Comparison of ENCODE assay signal across 3 worm cellular contexts in the genomic region with DNA sequence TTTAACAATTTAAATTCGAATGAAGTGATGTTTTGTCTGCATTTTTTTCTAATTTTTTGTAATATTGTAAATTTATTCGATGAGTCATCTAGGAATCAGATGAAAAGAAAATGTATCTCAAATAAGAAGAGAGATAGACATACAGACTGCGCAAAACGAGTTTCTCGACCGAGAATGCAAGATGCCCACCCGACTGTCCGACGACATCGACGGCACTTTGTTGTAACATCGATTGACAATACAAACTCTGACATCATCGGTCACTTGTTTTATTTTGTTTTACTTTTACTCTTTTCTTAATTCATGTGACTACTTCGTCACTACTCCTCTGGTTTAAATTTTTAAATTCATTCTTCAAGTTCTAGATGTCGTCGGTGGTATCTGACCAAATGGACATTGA.
TF ChIP-seq lines count a peak whose summit lies in the region.

Gene sta-2, plus strand, starts transcription at position 349 of the 400 bp plus-strand sequence.

TF ChIP-seq in whole organism, L1 larva, 84 proteins besides CTCF, POLR2A, EP300 and RAD21 (continued from another document):
- peak; percentile 47 for TF ChIP-seq tbx-2 (tag; optimal IDR thresholded peaks at IDR 0.05; lab: Kevin White, UChicago)
- TF ChIP-seq fkh-8 (tag; optimal IDR thresholded peaks at IDR 0.05; lab: Kevin White, UChicago) = no peak
- peak; percentile 86 for TF ChIP-seq blmp-1 (tag; optimal IDR thresholded peaks at IDR 0.05; lab: Kevin White, UChicago)
- no peak for TF ChIP-seq dpl-1 (GFP tag; optimal IDR thresholded peaks at IDR 0.05; lab: Kevin White, UChicago)
- peak; percentile 69 for TF ChIP-seq lin-14 (GFP tag; optimal IDR thresholded peaks at IDR 0.05; lab: Kevin White, UChicago)
- TF ChIP-seq ama-1 (optimal IDR thresholded peaks at IDR 0.05; lab: Kevin White, UChicago) = no peak
- TF ChIP-seq nhr-90 (tag; optimal IDR thresholded peaks at IDR 0.05; lab: Kevin White, UChicago; ENCODE audit: poor library complexity) = peak; percentile 26
- TF ChIP-seq tlp-1 (tag; optimal IDR thresholded peaks at IDR 0.05; lab: Kevin White, UChicago) = no peak
- no peak for TF ChIP-seq irx-1 (tag; optimal IDR thresholded peaks at IDR 0.05; lab: Kevin White, UChicago)
- TF ChIP-seq efl-1 (optimal IDR thresholded peaks at IDR 0.05; lab: Kevin White, UChicago) = no peak
- TF ChIP-seq efl-1 (GFP tag; optimal IDR thresholded peaks at IDR 0.05 in 1 of 2; lab: Kevin White, UChicago) = peak in 1 of 2 experiments; percentile 64
- peak in 1 of 2 experiments; percentile 61 for TF ChIP-seq mdl-1 (tag; optimal IDR thresholded peaks at IDR 0.05; lab: Kevin White, UChicago)
- TF ChIP-seq vab-15 (tag; optimal IDR thresholded peaks at IDR 0.05; lab: Kevin White, UChicago) = no peak
- no peak for TF ChIP-seq nhr-12 (tag; optimal IDR thresholded peaks at IDR 0.05; lab: Kevin White, UChicago)
TF ChIP-seq in whole organism, L1 larva: peak in this region for 16.

TF ChIP-seq in whole organism, L2 larva, 48 proteins besides CTCF, POLR2A, EP300 and RAD21 (continued from another document):
- TF ChIP-seq sma-3 (GFP tag; optimal IDR thresholded peaks at IDR 0.05; lab: Kevin White, UChicago) (peak; percentile 72), R02D3.7 (tag; optimal IDR thresholded peaks at IDR 0.05; lab: Kevin White, UChicago) (no peak), snpc-4 (tag; optimal IDR thresholded peaks at IDR 0.05; lab: Kevin White, UChicago) (no peak), blmp-1 (tag; optimal IDR thresholded peaks at IDR 0.05; lab: Kevin White, UChicago; ENCODE audit: insufficient read depth) (peak; percentile 80), ztf-4 (tag; optimal IDR thresholded peaks at IDR 0.05; lab: Kevin White, UChicago) (peak; percentile 36), lsy-2 (tag; optimal IDR thresholded peaks at IDR 0.05; lab: Kevin White, UChicago) (no peak), gmeb-1 (tag; optimal IDR thresholded peaks at IDR 0.05; lab: Kevin White, UChicago) (peak; percentile 42), nhr-23 (tag; optimal IDR thresholded peaks at IDR 0.05; lab: Kevin White, UChicago) (no peak), mdl-1 (tag; optimal IDR thresholded peaks at IDR 0.05; lab: Kevin White, UChicago) (no peak), unc-39 (tag; optimal IDR thresholded peaks at IDR 0.05; lab: Kevin White, UChicago) (no peak), unc-55 (GFP tag; optimal IDR thresholded peaks at IDR 0.05; lab: Kevin White, UChicago) (no peak), mab-5 (tag; optimal IDR thresholded peaks at IDR 0.05; lab: Kevin White, UChicago) (no peak), aly-2 (tag; optimal IDR thresholded peaks at IDR 0.05; lab: Kevin White, UChicago) (no peak), nhr-129 (tag; optimal IDR thresholded peaks at IDR 0.05; lab: Kevin White, UChicago) (peak; percentile 39), unc-62 (GFP tag; optimal IDR thresholded peaks at IDR 0.05; lab: Kevin White, UChicago) (no peak), nhr-237 (tag; optimal IDR thresholded peaks at IDR 0.05; lab: Kevin White, UChicago) (no peak), dmd-4 (tag; optimal IDR thresholded peaks at IDR 0.05; lab: Kevin White, UChicago) (no peak), nhr-10 (tag; optimal IDR thresholded peaks at IDR 0.05; lab: Kevin White, UChicago) (no peak), ztf-11 (tag; optimal IDR thresholded peaks at IDR 0.05; lab: Kevin White, UChicago) (no peak), ZK546.5 (tag; optimal IDR thresholded peaks at IDR 0.05; lab: Kevin White, UChicago) (no peak), F13H6.1 (tag; optimal IDR thresholded peaks at IDR 0.05; lab: Kevin White, UChicago) (no peak), ceh-16 (tag; optimal IDR thresholded peaks at IDR 0.05; lab: Kevin White, UChicago) (no peak), fos-1 (tag; optimal IDR thresholded peaks at IDR 0.05; lab: Kevin White, UChicago) (peak; percentile 83), C34F6.9 (tag; optimal IDR thresholded peaks at IDR 0.05; lab: Kevin White, UChicago) (no peak), sem-4 (tag; optimal IDR thresholded peaks at IDR 0.05; lab: Kevin White, UChicago) (peak; percentile 6), lin-11 (tag; optimal IDR thresholded peaks at IDR 0.05; lab: Kevin White, UChicago) (no peak), elt-3 (tag; optimal IDR thresholded peaks at IDR 0.05; lab: Kevin White, UChicago) (no peak), nhr-11 (tag; optimal IDR thresholded peaks at IDR 0.05; lab: Kevin White, UChicago) (no peak), peb-1 (tag; optimal IDR thresholded peaks at IDR 0.05; lab: Kevin White, UChicago) (no peak), nhr-77 (tag; optimal IDR thresholded peaks at IDR 0.05; lab: Kevin White, UChicago) (no peak)

TF ChIP-seq in whole organism, L4 larva, 104 proteins besides CTCF, POLR2A, EP300 and RAD21 (continued from another document):
- peak; percentile 31 for TF ChIP-seq nhr-25 (tag; optimal IDR thresholded peaks at IDR 0.05; lab: Kevin White, UChicago; ENCODE audit: borderline replicate concordance, insufficient read depth)
- TF ChIP-seq nhr-77 (tag; optimal IDR thresholded peaks at IDR 0.05; lab: Kevin White, UChicago) = no peak
- TF ChIP-seq ceh-82 (tag; optimal IDR thresholded peaks at IDR 0.05; lab: Kevin White, UChicago) = no peak
- no peak for TF ChIP-seq lin-13 (GFP tag; optimal IDR thresholded peaks at IDR 0.05; lab: Kevin White, UChicago)
- no peak for TF ChIP-seq Y48G9A.11 (GFP tag; IDR thresholded peaks at IDR 0.05; lab: Robert Waterston, UW)
- no peak for TF ChIP-seq saeg-2 (GFP tag; IDR thresholded peaks at IDR 0.05; lab: Robert Waterston, UW)
- no peak for TF ChIP-seq spr-1 (tag; optimal IDR thresholded peaks at IDR 0.05; lab: Kevin White, UChicago)
- no peak for TF ChIP-seq nhr-42 (GFP tag; IDR thresholded peaks at IDR 0.05; lab: Robert Waterston, UW)
- no peak for TF ChIP-seq set-16 (GFP tag; IDR thresholded peaks at IDR 0.05; lab: Robert Waterston, UW)
- no peak for TF ChIP-seq nhr-111 (GFP tag; optimal IDR thresholded peaks at IDR 0.05; lab: Kevin White, UChicago)
- TF ChIP-seq hlh-30 (tag; optimal IDR thresholded peaks at IDR 0.05; lab: Kevin White, UChicago; ENCODE audit: insufficient read depth) = peak; percentile 57
- TF ChIP-seq fos-1 (tag; optimal IDR thresholded peaks at IDR 0.05; lab: Kevin White, UChicago) = no peak
- no peak for TF ChIP-seq fkh-10 (GFP tag; optimal IDR thresholded peaks at IDR 0.05; lab: Kevin White, UChicago)
- no peak for TF ChIP-seq F10B5.3 (tag; optimal IDR thresholded peaks at IDR 0.05; lab: Kevin White, UChicago)
- no peak for TF ChIP-seq F26F4.8 (GFP tag; conservative IDR thresholded peaks at IDR 0.05; lab: Robert Waterston, UW)
- no peak for TF ChIP-seq lin-39 (tag; optimal IDR thresholded peaks at IDR 0.05; lab: Kevin White, UChicago)
- peak; percentile 5 for TF ChIP-seq mxl-3 (GFP tag; optimal IDR thresholded peaks at IDR 0.05; lab: Kevin White, UChicago)
- no peak for TF ChIP-seq php-3 (GFP tag; IDR thresholded peaks at IDR 0.05; lab: Robert Waterston, UW)
- no peak for TF ChIP-seq lin-38 (GFP tag; IDR thresholded peaks at IDR 0.05; lab: Robert Waterston, UW)
- no peak for TF ChIP-seq egl-27 (tag; optimal IDR thresholded peaks at IDR 0.05; lab: Kevin White, UChicago)
- no peak for TF ChIP-seq lin-1 (GFP tag; IDR thresholded peaks at IDR 0.05; lab: Robert Waterston, UW)
- TF ChIP-seq aly-2 (tag; optimal IDR thresholded peaks at IDR 0.05; lab: Kevin White, UChicago) = no peak
- TF ChIP-seq duxl-1 (tag; optimal IDR thresholded peaks at IDR 0.05; lab: Kevin White, UChicago; ENCODE audit: poor library complexity) = no peak
- no peak for TF ChIP-seq cey-2 (tag; optimal IDR thresholded peaks at IDR 0.05; lab: Kevin White, UChicago; ENCODE audit: borderline replicate concordance, insufficient read depth)
- TF ChIP-seq Y5F2A.4 (GFP tag; optimal IDR thresholded peaks at IDR 0.05; lab: Kevin White, UChicago) = no peak
- no peak for TF ChIP-seq mxl-2 (GFP tag; conservative IDR thresholded peaks at IDR 0.05; lab: Robert Waterston, UW)
- TF ChIP-seq mdl-1 (tag; optimal IDR thresholded peaks at IDR 0.05; lab: Kevin White, UChicago) = peak in 1 of 2 experiments; percentile 26
- TF ChIP-seq nhr-6 (tag; optimal IDR thresholded peaks at IDR 0.05; lab: Kevin White, UChicago) = no peak
- no peak for TF ChIP-seq nhr-48 (tag; optimal IDR thresholded peaks at IDR 0.05; lab: Kevin White, UChicago)
- TF ChIP-seq daf-16 (GFP tag; optimal IDR thresholded peaks at IDR 0.05; lab: Kevin White, UChicago) = no peak
- no peak for TF ChIP-seq daf-16 (tag; optimal IDR thresholded peaks at IDR 0.05; lab: Kevin White, UChicago)
